Fruit fly (Drosophila melanogaster) whole organism: ENCODE results near the gene Muc68Ca.

ENCODE experiments used
- CG8478 ChIP-seq: fragments of >200 bp; optimal IDR thresholded peaks from 2 replicates; lab custom pipeline; 2018; ENCODE audit warnings: inconsistent platforms
- Dll ChIP-seq: fragments of >200 bp; optimal IDR thresholded peaks from 2 replicates; lab custom pipeline; 2017
- EcR ChIP-seq, 2 experiments: fragments of >200 bp; optimal IDR thresholded peaks; 2 replicates each; lab custom pipeline; 2017; ENCODE audit warnings: missing biosample characterization in 2 of 2, missing genetic modification characterization in 2 of 2, missing genetic modification reagents in 2 of 2
- pan ChIP-seq: fragments of >200 bp; optimal IDR thresholded peaks from 2 replicates; lab custom pipeline; 2017
- psq ChIP-seq: fragments of >200 bp; optimal IDR thresholded peaks from 2 replicates; lab custom pipeline; 2017

DNA sequence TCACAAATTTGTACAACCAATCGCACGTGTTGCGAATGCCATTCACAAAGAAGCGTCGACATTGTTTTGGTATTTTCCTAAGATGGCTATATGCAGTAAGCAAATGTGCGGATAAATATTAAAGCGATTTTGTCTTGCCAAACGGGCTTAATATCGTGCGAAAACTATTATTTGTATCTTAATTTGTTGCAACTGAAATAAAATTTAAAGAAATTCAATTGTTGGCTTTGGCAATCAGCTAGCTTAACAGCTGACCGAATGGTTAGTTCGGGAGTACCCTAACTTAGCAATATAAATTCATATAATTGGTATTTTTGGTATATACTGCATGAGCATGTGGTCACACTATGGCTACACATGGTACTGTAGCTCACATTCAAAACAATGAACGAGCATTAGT is 28.5 kb upstream of the Muc68Ca start, which contains the start of the genes RIOK1 and Polr3H:
- TF ChIP-seq EcR (GFP tag; optimal IDR thresholded peaks at IDR 0.05; lab: Kevin White, UChicago) = no peak
- TF ChIP-seq psq (lab: Kevin White, UChicago) = no peak
- no peak for TF ChIP-seq Dll (lab: Kevin White, UChicago)
- no peak for TF ChIP-seq pan (lab: Kevin White, UChicago)
- no peak for TF ChIP-seq CG8478 (lab: Kevin White, UChicago)
